Fruit fly (Drosophila melanogaster) whole organism, adult: ENCODE data around the gene DopEcR.

ENCODE experiments used
- CG11617 ChIP-seq: fragments of 200-800 bp; sonication (Bioruptor generic); optimal IDR thresholded peaks from 2 replicates; lab custom pipeline; 2017; ENCODE audit warnings: mild to moderate bottlenecking, missing biosample characterization, missing genetic modification reagents, missing genetic modification characterization
- CG12768 ChIP-seq: fragments of 200-800 bp; sonication (Bioruptor generic); optimal IDR thresholded peaks from 2 replicates; lab custom pipeline; 2017; ENCODE audit warnings: missing biosample characterization, missing genetic modification characterization, mild to moderate bottlenecking, moderate library complexity, missing genetic modification reagents
- CG1620 ChIP-seq: fragments of 200-800 bp; sonication (Bioruptor generic); optimal IDR thresholded peaks from 2 replicates; lab custom pipeline; 2016; ENCODE audit warnings: missing biosample characterization, missing genetic modification characterization
- CG33017 ChIP-seq: fragments of 200-800 bp; sonication (Bioruptor generic); optimal IDR thresholded peaks from 2 replicates; lab custom pipeline; 2018; ENCODE audit warnings: missing biosample characterization, mild to moderate bottlenecking, missing genetic modification characterization, moderate library complexity
- CG7045 ChIP-seq: fragments of 200-800 bp; sonication (Bioruptor generic); optimal IDR thresholded peaks from 2 replicates; lab custom pipeline; 2017; ENCODE audit warnings: missing biosample characterization, mild to moderate bottlenecking, missing genetic modification characterization
- Clk ChIP-seq: fragments of 200-800 bp; sonication (Bioruptor generic); optimal IDR thresholded peaks from 2 replicates; lab custom pipeline; 2017; ENCODE audit warnings: missing biosample characterization, missing genetic modification characterization
- Crg-1 ChIP-seq: fragments of 200-800 bp; sonication (Bioruptor generic); optimal IDR thresholded peaks from 2 replicates; lab custom pipeline; 2016; ENCODE audit warnings: missing biosample characterization, missing genetic modification characterization
- bab1 ChIP-seq: fragments of 200-800 bp; sonication (Bioruptor generic); optimal IDR thresholded peaks from 3 replicates; lab custom pipeline; 2019; ENCODE audit warnings: missing biosample characterization, mild to moderate bottlenecking, missing genetic modification characterization, moderate library complexity
- kay ChIP-seq: fragments of 200-800 bp; sonication (Bioruptor generic); peaks from one replicate; lab custom pipeline; 2016; ENCODE audit warnings: missing biosample characterization, missing genetic modification characterization, borderline replicate concordance
- pad ChIP-seq: fragments of 200-800 bp; sonication (Bioruptor generic); optimal IDR thresholded peaks from 3 replicates; lab custom pipeline; 2017; ENCODE audit warnings: missing biosample characterization, missing genetic modification characterization, mild to moderate bottlenecking, moderate library complexity, missing genetic modification reagents
- tj ChIP-seq: fragments of 200-800 bp; sonication (Bioruptor generic); optimal IDR thresholded peaks from 3 replicates; lab custom pipeline; 2017; ENCODE audit warnings: missing biosample characterization, mild to moderate bottlenecking, missing genetic modification characterization, moderate library complexity
- toe ChIP-seq: fragments of 200-800 bp; sonication (Bioruptor generic); optimal IDR thresholded peaks from 2 replicates; lab custom pipeline; 2016; ENCODE audit warnings: missing biosample characterization, missing genetic modification characterization

- TF ChIP-seq CG1620 (no peak), CG7045 (no peak), bab1 (GFP tag; lab: Kevin White, UChicago) (no peak), tj (GFP tag; lab: Kevin White, UChicago) (no peak), CG11617 (GFP tag; lab: Kevin White, UChicago) (no peak), CG12768 (no peak), toe (GFP tag; lab: Kevin White, UChicago) (no peak), Clk (no peak), Crg-1 (GFP tag; lab: Kevin White, UChicago) (no peak), CG33017 (tag; lab: Kevin White, UChicago) (no peak), pad (GFP tag; lab: Kevin White, UChicago) (no peak), kay (GFP tag; lab: Kevin White, UChicago) (no peak)
Measured at dm6 chr3L:4381529-4381928, 1.3 kb upstream of the DopEcR start, which contains the start of gene CG32240.
